Fruit fly (Drosophila melanogaster) whole organism, wandering third instar larva: ENCODE measurements around the gene mRpL51.

Experiments
- Dfd ChIP-seq: fragments of >200 bp; optimal IDR thresholded peaks from 2 replicates; lab custom pipeline; 2017; ENCODE audit warnings: missing biosample characterization, missing genetic modification characterization
- br ChIP-seq: fragments of 200-800 bp; sonication (Bioruptor generic); optimal IDR thresholded peaks from 2 replicates; lab custom pipeline; 2016; ENCODE audit warnings: missing biosample characterization, missing genetic modification characterization
- psq ChIP-seq: fragments of 200-800 bp; sonication (Bioruptor generic); optimal IDR thresholded peaks from 3 replicates; lab custom pipeline; 2017; ENCODE audit warnings: missing biosample characterization, mild to moderate bottlenecking, missing genetic modification characterization, moderate library complexity
- sv ChIP-seq: fragments of 200-800 bp; sonication (Bioruptor generic); optimal IDR thresholded peaks from 3 replicates; lab custom pipeline; 2016; ENCODE audit warnings: missing biosample characterization, missing genetic modification characterization
- tai ChIP-seq: sonication (Bioruptor generic); optimal IDR thresholded peaks from 2 replicates; lab custom pipeline; 2016; ENCODE audit warnings: missing biosample characterization, missing genetic modification characterization
- usp ChIP-seq: fragments of >200 bp; optimal IDR thresholded peaks from 2 replicates; lab custom pipeline; 2017; ENCODE audit warnings: missing biosample characterization, missing genetic modification characterization

dm6 chr2L:8481623-8482424 lies 35.4 kb downstream of the mRpL51 start, which contains the start of gene CG43796:
- TF ChIP-seq br (no peak), psq (GFP tag; lab: Kevin White, UChicago) (no peak), Dfd (GFP tag; lab: Kevin White, UChicago) (no peak), tai (GFP tag; lab: Kevin White, UChicago) (no peak), usp (GFP tag; lab: Kevin White, UChicago) (no peak), sv (GFP tag; lab: Kevin White, UChicago) (no peak)
